Worm (Caenorhabditis elegans) whole organism, L4/young adult: ENCODE measurements around the gene memb-1.

Experiments used
- dao-5 ChIP-seq: sonication (generic microtip); optimal IDR thresholded peaks from 2 replicates; lab custom pipeline; 2016; ENCODE audit warnings: missing genotype, missing genetic modification characterization, moderate library complexity, missing compliant biosample characterization
- him-1 ChIP-seq: sonication (generic microtip); optimal IDR thresholded peaks from 2 replicates; lab custom pipeline; 2016; ENCODE audit warnings: missing genotype, missing genetic modification reagents, missing genetic modification characterization, missing compliant biosample characterization

- TF ChIP-seq him-1 (no peak), dao-5 (no peak)
Measured at ce11 chrX:9428059-9428458, 13.3 kb downstream of the memb-1 start, which contains the start of gene B0272.4.
